Fruit fly (Drosophila melanogaster): ENCODE data around the gene Taf9.
A peak's percentile ranks its signal among the peaks of the same experiment; 100 is the strongest.

Gene Taf9

dm6 chrX:17802353-17803121 is 39.4 kb upstream of the Taf9 start (continued):
- TF ChIP-seq crp (GFP tag; optimal IDR thresholded peaks at IDR 0.05) (no peak), CG3407 (GFP tag; optimal IDR thresholded peaks at IDR 0.05) (no peak), Atf3 (GFP tag; optimal IDR thresholded peaks at IDR 0.05) (no peak), gfzf (GFP tag; optimal IDR thresholded peaks at IDR 0.05) (no peak), CG4820 (GFP tag; optimal IDR thresholded peaks at IDR 0.05) (no peak), CG12219 (GFP tag; optimal IDR thresholded peaks at IDR 0.05) (peak; percentile 8), CG6683 (GFP tag; optimal IDR thresholded peaks at IDR 0.05) (no peak), NfI (GFP tag; optimal IDR thresholded peaks at IDR 0.05) (peak; percentile 30), CG6813 (GFP tag; optimal IDR thresholded peaks at IDR 0.05) (peak; percentile 2), esg (GFP tag; conservative IDR thresholded peaks at IDR 0.05) (no peak), Dip2 (GFP tag; IDR thresholded peaks at IDR 0.05) (no peak), CG12744 (GFP tag; optimal IDR thresholded peaks at IDR 0.05) (no peak), CG11695 (GFP tag; IDR thresholded peaks at IDR 0.05) (no peak), Hr78 (GFP tag; optimal IDR thresholded peaks at IDR 0.05) (no peak), ap (GFP tag; IDR thresholded peaks at IDR 0.05) (no peak), Hr51 (GFP tag; optimal IDR thresholded peaks at IDR 0.05) (peak in 1 of 2 experiments; percentile 60), jigr1 (GFP tag; IDR thresholded peaks at IDR 0.05) (no peak), CG9215 (GFP tag; IDR thresholded peaks at IDR 0.05) (peak; percentile 40; the same call in 1 of the 2 replicates), Taf1 (GFP tag; IDR thresholded peaks at IDR 0.05) (peak; percentile 24; the same call in 1 of the 2 replicates), CG12155 (GFP tag; optimal IDR thresholded peaks at IDR 0.05) (no peak), otp (GFP tag; IDR thresholded peaks at IDR 0.05) (no peak), CG1233 (GFP tag; optimal IDR thresholded peaks at IDR 0.05) (no peak), fu2 (GFP tag; optimal IDR thresholded peaks at IDR 0.05) (no peak), danr (GFP tag; IDR thresholded peaks at IDR 0.05) (0 out of 2 replicates have a peak, but pooled peaks have one; percentile 34), dati (GFP tag; IDR thresholded peaks at IDR 0.05) (no peak), fru (optimal IDR thresholded peaks at IDR 0.05) (no peak), Elba2 (GFP tag; optimal IDR thresholded peaks at IDR 0.05) (no peak), CG1647 (GFP tag; optimal IDR thresholded peaks at IDR 0.05) (no peak), bsh (GFP tag; optimal IDR thresholded peaks at IDR 0.05) (peak; percentile 4 to 35), gsb-n (tag; optimal IDR thresholded peaks at IDR 0.05) (no peak), CG7372 (GFP tag; IDR thresholded peaks at IDR 0.05) (no peak), CG18599 (GFP tag; optimal IDR thresholded peaks at IDR 0.05) (peak; percentile 67), CG33213 (GFP tag; optimal IDR thresholded peaks at IDR 0.05) (no peak), vnd (GFP tag; IDR thresholded peaks at IDR 0.05; ENCODE audit: partially characterized antibody) (no peak), CG7987 (GFP tag; optimal IDR thresholded peaks at IDR 0.05) (no peak), schlank (tag; optimal IDR thresholded peaks at IDR 0.05) (no peak), CG3847 (GFP tag; IDR thresholded peaks at IDR 0.05) (no peak), peb (GFP tag; IDR thresholded peaks at IDR 0.05) (no peak), Side (GFP tag; optimal IDR thresholded peaks at IDR 0.05) (no peak), CG14050 (GFP tag; IDR thresholded peaks at IDR 0.05) (no peak), Hmr (GFP tag; optimal IDR thresholded peaks at IDR 0.05) (peak; percentile 58), NK7.1 (GFP tag; optimal IDR thresholded peaks at IDR 0.05) (no peak), pho (GFP tag; optimal IDR thresholded peaks at IDR 0.05) (no peak), Nf-YC (tag; optimal IDR thresholded peaks at IDR 0.05) (peak; percentile 91), Optix (GFP tag; IDR thresholded peaks at IDR 0.05) (no peak), dan (GFP tag; IDR thresholded peaks at IDR 0.05) (no peak), HLHmδ (GFP tag; optimal IDR thresholded peaks at IDR 0.05) (no peak), ci (GFP tag; IDR thresholded peaks at IDR 0.05) (peak; percentile 46; the same call in 1 of the 3 replicates), CG31224 (GFP tag; IDR thresholded peaks at IDR 0.05) (no peak), CG1832 (GFP tag; optimal IDR thresholded peaks at IDR 0.05) (peak; percentile 54)

Measured in whole organism, embryonic.